Fruit fly (Drosophila melanogaster): ENCODE results near the gene CG8534.

The CG8534 gene

dm6 chr3R:9777941-9778360 lies 34.6 kb upstream of the CG8534 start, which contains the start of gene RpS29 (continued):
- peak; percentile 54 for TF ChIP-seq HLHmδ (GFP tag; optimal IDR thresholded peaks at IDR 0.05)
- TF ChIP-seq nom (GFP tag; optimal IDR thresholded peaks at IDR 0.05), result peak; percentile 78
- TF ChIP-seq CG11504 (tag; optimal IDR thresholded peaks at IDR 0.05), result peak; percentile 67
- TF ChIP-seq H15 (GFP tag; IDR thresholded peaks at IDR 0.05), result peak; percentile 68; the same call in 1 of the 3 replicates
- TF ChIP-seq sens-2 (GFP tag; IDR thresholded peaks at IDR 0.05), result no peak; the same call in 1 of the 2 replicates
- peak; percentile 74 for TF ChIP-seq gcm (GFP tag; optimal IDR thresholded peaks at IDR 0.05)
- TF ChIP-seq Scr (GFP tag; IDR thresholded peaks at IDR 0.05; ENCODE audit: partially characterized antibody), result peak; percentile 91
- TF ChIP-seq CG6854 (GFP tag; optimal IDR thresholded peaks at IDR 0.05), result peak; percentile 66
- TF ChIP-seq CG17912 (GFP tag; optimal IDR thresholded peaks at IDR 0.05), result peak; percentile 88
- TF ChIP-seq Blimp-1 (GFP tag; optimal IDR thresholded peaks at IDR 0.05), result peak; percentile 60
- 0 out of 2 replicates have a peak, but pooled peaks have one; percentile 50 for TF ChIP-seq Taf1 (GFP tag; IDR thresholded peaks at IDR 0.05)
- TF ChIP-seq fd64A (GFP tag; optimal IDR thresholded peaks at IDR 0.05), result peak; percentile 59
- TF ChIP-seq CG34376 (GFP tag; optimal IDR thresholded peaks at IDR 0.05), result peak; percentile 92
- TF ChIP-seq luna (GFP tag; optimal IDR thresholded peaks at IDR 0.05), result peak; percentile 88
- TF ChIP-seq amos (GFP tag; IDR thresholded peaks at IDR 0.05; ENCODE audit: partially characterized antibody), result peak; percentile 99
- TF ChIP-seq CG3065 (GFP tag; optimal IDR thresholded peaks at IDR 0.05), result peak; percentile 29
- peak; percentile 60; the same call in 1 of the 2 replicates for TF ChIP-seq Poxn (GFP tag; IDR thresholded peaks at IDR 0.05)
- TF ChIP-seq HLH4C (GFP tag; IDR thresholded peaks at IDR 0.05; ENCODE audit: partially characterized antibody), result peak; percentile 82
- TF ChIP-seq en (GFP tag; optimal IDR thresholded peaks at IDR 0.05), result peak; percentile 59
- peak; percentile 82 for TF ChIP-seq chn (GFP tag; optimal IDR thresholded peaks at IDR 0.05)
- TF ChIP-seq CG2889 (GFP tag; IDR thresholded peaks at IDR 0.05), result peak; percentile 65; the same call in 1 of the 3 replicates
- no peak for TF ChIP-seq crol (GFP tag; IDR thresholded peaks at IDR 0.05)
- peak; percentile 79 for TF ChIP-seq chm (GFP tag; IDR thresholded peaks at IDR 0.05)
- TF ChIP-seq psq (GFP tag; optimal IDR thresholded peaks at IDR 0.05), result peak; percentile 50
- no peak for TF ChIP-seq CG1832 (GFP tag; optimal IDR thresholded peaks at IDR 0.05)
- TF ChIP-seq CG32532 (GFP tag; IDR thresholded peaks at IDR 0.05), result peak; percentile 89
- TF ChIP-seq CG11247 (GFP tag; IDR thresholded peaks at IDR 0.05), result peak; percentile 84
- TF ChIP-seq Atf6 (GFP tag; IDR thresholded peaks at IDR 0.05), result peak; percentile 72
- no peak for TF ChIP-seq sim (GFP tag; IDR thresholded peaks at IDR 0.05)
- TF ChIP-seq grn (GFP tag; optimal IDR thresholded peaks at IDR 0.05), result peak; percentile 61
- peak; percentile 67 for TF ChIP-seq CG33557 (GFP tag; optimal IDR thresholded peaks at IDR 0.05)
- no peak for TF ChIP-seq Hr78 (GFP tag; optimal IDR thresholded peaks at IDR 0.05)
- TF ChIP-seq odd (GFP tag; optimal IDR thresholded peaks at IDR 0.05), result peak; percentile 72
- peak; percentile 80 for TF ChIP-seq dysf (GFP tag; IDR thresholded peaks at IDR 0.05)
- TF ChIP-seq Oaz (GFP tag; IDR thresholded peaks at IDR 0.05), result peak; percentile 31; the same call in 1 of the 2 replicates
- TF ChIP-seq D (optimal IDR thresholded peaks at IDR 0.05), result no peak
- TF ChIP-seq D (GFP tag; optimal IDR thresholded peaks at IDR 0.05), result peak; percentile 60
- TF ChIP-seq Ptx1 (GFP tag; IDR thresholded peaks at IDR 0.05), result peak; percentile 79
- peak; percentile 76 for TF ChIP-seq Max (GFP tag; optimal IDR thresholded peaks at IDR 0.05)
- TF ChIP-seq E2f2 (GFP tag; IDR thresholded peaks at IDR 0.05), result peak; percentile 100
- TF ChIP-seq sisA (GFP tag; IDR thresholded peaks at IDR 0.05), result peak; percentile 74
- peak; percentile 82 for TF ChIP-seq phol (tag; optimal IDR thresholded peaks at IDR 0.05)
- peak; percentile 87 for TF ChIP-seq CG9797 (GFP tag; optimal IDR thresholded peaks at IDR 0.05)
- TF ChIP-seq p53 (GFP tag; optimal IDR thresholded peaks at IDR 0.05), result peak; percentile 83
- peak; percentile 46; the same call in 1 of the 2 replicates for TF ChIP-seq CG4404 (GFP tag; IDR thresholded peaks at IDR 0.05)
- peak; percentile 85 for TF ChIP-seq CG3281 (GFP tag; optimal IDR thresholded peaks at IDR 0.05)
- peak; percentile 80 for TF ChIP-seq CG8089 (GFP tag; optimal IDR thresholded peaks at IDR 0.05)
- TF ChIP-seq mirr (GFP tag; optimal IDR thresholded peaks at IDR 0.05), result peak; percentile 93
- peak; percentile 64 for TF ChIP-seq CG17359 (tag; optimal IDR thresholded peaks at IDR 0.05)
- no peak; the same call in 1 of the 2 replicates for TF ChIP-seq GATAe (GFP tag; conservative IDR thresholded peaks at IDR 0.05)

All from whole organism, embryonic.